Worm (Caenorhabditis elegans) whole organism, L1 larva: ENCODE measurements around the gene K02E10.5.

Experiments used
- C34B4.2 ChIP-seq: sonication (generic microtip); optimal IDR thresholded peaks from 2 replicates; lab custom pipeline; 2017; ENCODE audit warnings: mild to moderate bottlenecking, missing genetic modification characterization, missing compliant biosample characterization
- Y116A8C.19 ChIP-seq: sonication (generic microtip); optimal IDR thresholded peaks from 2 replicates; lab custom pipeline; 2016; ENCODE audit warnings: missing compliant biosample characterization, missing genetic modification characterization, borderline replicate concordance
- alr-1 ChIP-seq: fragments of 200-800 bp; sonication (Bioruptor generic); optimal IDR thresholded peaks from 2 replicates; lab custom pipeline; 2018; ENCODE audit warnings: borderline replicate concordance, mild to moderate bottlenecking, missing genetic modification characterization, missing compliant biosample characterization
- ama-1 ChIP-seq: fragments of 150-350 bp; optimal IDR thresholded peaks from 2 replicates; lab custom pipeline; 2014
- ceh-82 ChIP-seq, 3 experiments: fragments of 150-350 bp in 1 of 3; sonication (generic microtip) in 2 of 3; optimal IDR thresholded peaks; 2 replicates each; lab custom pipeline; 2014 to 2017; ENCODE audit warnings: missing biosample characterization in 3 of 3, missing genetic modification characterization in 3 of 3
- ceh-88 ChIP-seq: fragments of 200-800 bp; sonication (Bioruptor generic); IDR thresholded peaks from 2 replicates; pipeline ENCODE4 v1.3.6; 2022; ENCODE audit warnings: missing genetic modification characterization, missing compliant biosample characterization
- ces-1 ChIP-seq: fragments of 150-350 bp; optimal IDR thresholded peaks from 2 replicates; lab custom pipeline; 2014; ENCODE audit warnings: missing biosample characterization, missing genetic modification reagents, missing genetic modification characterization
- dpl-1 ChIP-seq, 3 experiments: fragments of 150-350 bp in 2 of 3; sonication (generic microtip) in 1 of 3; optimal IDR thresholded peaks; 2 replicates each; lab custom pipeline; 2014 to 2017; ENCODE audit warnings: missing biosample characterization in 3 of 3, missing genetic modification characterization in 3 of 3, missing genetic modification reagents in 3 of 3
- dsc-1 ChIP-seq: sonication (generic microtip); optimal IDR thresholded peaks from 2 replicates; lab custom pipeline; 2016; ENCODE audit warnings: mild to moderate bottlenecking, missing genetic modification characterization, missing compliant biosample characterization
- egl-13 ChIP-seq: sonication (generic microtip); optimal IDR thresholded peaks from 2 replicates; lab custom pipeline; 2016; ENCODE audit warnings: missing genotype, missing genetic modification reagents, missing genetic modification characterization, missing compliant biosample characterization
- elt-2 ChIP-seq: sonication (generic microtip); optimal IDR thresholded peaks from 2 replicates; lab custom pipeline; 2016; ENCODE audit warnings: missing genetic modification characterization, mild to moderate bottlenecking, inconsistent platforms, missing compliant biosample characterization, missing genetic modification reagents
- fkh-10 ChIP-seq: sonication (generic microtip); optimal IDR thresholded peaks from 2 replicates; lab custom pipeline; 2017; ENCODE audit warnings: missing biosample characterization, missing genetic modification reagents, missing genetic modification characterization
- fkh-8 ChIP-seq: sonication (generic microtip); optimal IDR thresholded peaks from 2 replicates; lab custom pipeline; 2016; ENCODE audit warnings: mild to moderate bottlenecking, missing genetic modification characterization, missing compliant biosample characterization
- hpl-2 ChIP-seq: fragments of 150-350 bp; optimal IDR thresholded peaks from 2 replicates; lab custom pipeline; 2014; ENCODE audit warnings: missing biosample characterization, missing genetic modification reagents, missing genetic modification characterization
- irx-1 ChIP-seq: sonication (generic microtip); optimal IDR thresholded peaks from 2 replicates; lab custom pipeline; 2016; ENCODE audit warnings: missing genetic modification characterization, missing compliant biosample characterization
- lin-14 ChIP-seq: fragments of 200-800 bp; sonication (Bioruptor generic); optimal IDR thresholded peaks from 2 replicates; lab custom pipeline; 2018; ENCODE audit warnings: mild to moderate bottlenecking, missing genetic modification characterization, moderate library complexity, missing compliant biosample characterization
- lin-35 ChIP-seq, 2 experiments: fragments of 150-350 bp; optimal IDR thresholded peaks; 2 replicates each; lab custom pipeline; 2014; ENCODE audit warnings: missing biosample characterization in 2 of 2, missing genetic modification characterization in 2 of 2, missing genetic modification reagents in 2 of 2
- lir-3 ChIP-seq: sonication (generic microtip); optimal IDR thresholded peaks from 2 replicates; lab custom pipeline; 2016; ENCODE audit warnings: mild to moderate bottlenecking, missing genetic modification characterization, moderate library complexity, missing compliant biosample characterization; ENCODE audit not compliant: poor library complexity
- mdl-1 ChIP-seq, 2 experiments: fragments of 150-350 bp; optimal IDR thresholded peaks; 2 replicates each; lab custom pipeline; 2014 to 2017; ENCODE audit warnings: missing biosample characterization in 2 of 2, missing genetic modification characterization in 2 of 2, inconsistent platforms in 1 of 2
- nhr-19 ChIP-seq: fragments of 200-800 bp; sonication (Bioruptor generic); conservative IDR thresholded peaks from 2 replicates; pipeline ENCODE4 v1.3.6; 2022; ENCODE audit warnings: missing genetic modification characterization, missing compliant biosample characterization
- nhr-20 ChIP-seq: sonication (generic microtip); optimal IDR thresholded peaks from 2 replicates; lab custom pipeline; 2016; ENCODE audit warnings: mild to moderate bottlenecking, missing genetic modification characterization, missing compliant biosample characterization
- nhr-237 ChIP-seq: fragments of 150-350 bp; optimal IDR thresholded peaks from 2 replicates; lab custom pipeline; 2014; ENCODE audit warnings: missing biosample characterization, missing genetic modification characterization
- nhr-47 ChIP-seq: sonication (generic microtip); optimal IDR thresholded peaks from 2 replicates; lab custom pipeline; 2016; ENCODE audit warnings: mild to moderate bottlenecking, missing genetic modification characterization, moderate library complexity, missing compliant biosample characterization
- nhr-71 ChIP-seq: sonication (generic microtip); optimal IDR thresholded peaks from 2 replicates; lab custom pipeline; 2016; ENCODE audit warnings: mild to moderate bottlenecking, missing genetic modification characterization, moderate library complexity, missing compliant biosample characterization
- nhr-77 ChIP-seq: fragments of 150-350 bp; optimal IDR thresholded peaks from 2 replicates; lab custom pipeline; 2014; ENCODE audit warnings: missing biosample characterization, missing genetic modification characterization
- nhr-85 ChIP-seq: sonication (generic microtip); peaks from one replicate; lab custom pipeline; 2016; ENCODE audit warnings: missing genetic modification characterization, inconsistent platforms, missing compliant biosample characterization
- nhr-90 ChIP-seq: sonication (generic microtip); optimal IDR thresholded peaks from 2 replicates; lab custom pipeline; 2016; ENCODE audit warnings: mild to moderate bottlenecking, missing genetic modification characterization, missing compliant biosample characterization; ENCODE audit not compliant: poor library complexity
- pax-3 ChIP-seq: fragments of 200-800 bp; sonication (Bioruptor generic); optimal IDR thresholded peaks from 2 replicates; lab custom pipeline; 2018; ENCODE audit warnings: mild to moderate bottlenecking, missing genetic modification characterization, moderate library complexity, missing compliant biosample characterization
- rnt-1 ChIP-seq: sonication (generic microtip); optimal IDR thresholded peaks from 2 replicates; lab custom pipeline; 2016; ENCODE audit warnings: mild to moderate bottlenecking, missing genetic modification characterization, moderate library complexity, missing compliant biosample characterization
- skn-1 ChIP-seq: fragments of 150-350 bp; optimal IDR thresholded peaks from 2 replicates; lab custom pipeline; 2014; ENCODE audit warnings: missing biosample characterization, missing genetic modification characterization
- snpc-4 ChIP-seq: fragments of 150-350 bp; optimal IDR thresholded peaks from 2 replicates; lab custom pipeline; 2014; ENCODE audit warnings: missing biosample characterization, missing genetic modification characterization
- snu-23 ChIP-seq: sonication (generic microtip); optimal IDR thresholded peaks from 2 replicates; lab custom pipeline; 2016; ENCODE audit warnings: missing genetic modification characterization, missing compliant biosample characterization
- sptf-1 ChIP-seq: fragments of 150-350 bp; optimal IDR thresholded peaks from 2 replicates; lab custom pipeline; 2014; ENCODE audit warnings: missing biosample characterization, missing genetic modification characterization
- swsn-7 ChIP-seq: sonication (generic microtip); optimal IDR thresholded peaks from 2 replicates; lab custom pipeline; 2016; ENCODE audit warnings: missing genetic modification characterization, missing compliant biosample characterization
- tlp-1 ChIP-seq: fragments of 150-350 bp; optimal IDR thresholded peaks from 2 replicates; lab custom pipeline; 2014; ENCODE audit warnings: missing biosample characterization, missing genetic modification characterization
- unc-62 ChIP-seq: fragments of 150-350 bp; optimal IDR thresholded peaks from 2 replicates; lab custom pipeline; 2014; ENCODE audit warnings: missing biosample characterization, missing genetic modification reagents, missing genetic modification characterization
- unc-86 ChIP-seq: sonication (generic microtip); optimal IDR thresholded peaks from 2 replicates; lab custom pipeline; 2016; ENCODE audit warnings: missing genetic modification characterization, missing compliant biosample characterization
- vab-15 ChIP-seq: sonication (generic microtip); optimal IDR thresholded peaks from 2 replicates; lab custom pipeline; 2017; ENCODE audit warnings: missing genotype, mild to moderate bottlenecking, missing genetic modification characterization, missing compliant biosample characterization
- xbp-1 ChIP-seq: sonication (generic microtip); optimal IDR thresholded peaks from 2 replicates; lab custom pipeline; 2016; ENCODE audit warnings: missing genetic modification characterization, missing compliant biosample characterization
- ztf-11 ChIP-seq, 2 experiments: sonication (generic microtip); optimal IDR thresholded peaks; 2 replicates each; lab custom pipeline; 2016 to 2017; ENCODE audit warnings: missing genetic modification characterization in 2 of 2, missing biosample characterization in 1 of 2, missing compliant biosample characterization in 1 of 2

The K02E10.5 gene

DNA sequence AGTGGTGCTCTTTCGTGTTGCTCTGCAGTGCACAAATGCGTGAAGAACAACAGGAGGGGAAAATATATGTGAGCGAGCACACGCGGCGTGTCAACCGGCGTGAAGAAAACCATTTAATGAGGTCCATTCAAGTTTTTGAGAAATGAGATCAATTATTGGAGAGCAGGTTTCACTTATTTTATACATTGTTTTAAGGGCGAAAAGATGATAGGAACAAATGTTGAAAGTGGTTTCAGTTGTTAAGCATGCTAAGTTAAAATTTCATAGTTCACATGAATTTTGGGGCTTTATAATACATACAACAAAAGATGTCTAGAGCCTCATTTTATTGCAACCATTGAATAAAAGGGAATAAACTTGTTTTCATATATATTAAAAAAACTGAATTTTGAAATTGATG, at the start of gene K02E10.5:
Gene K02E10.5 (minus strand): TSS at position 101 of the 400 bp plus-strand sequence.
- TF ChIP-seq elt-2 (tag; lab: Kevin White, UChicago) (no peak), pax-3 (tag; lab: Kevin White, UChicago) (no peak), snu-23 (no peak)
- TF ChIP-seq, all 84 proteins: peak for 0

DNA sequence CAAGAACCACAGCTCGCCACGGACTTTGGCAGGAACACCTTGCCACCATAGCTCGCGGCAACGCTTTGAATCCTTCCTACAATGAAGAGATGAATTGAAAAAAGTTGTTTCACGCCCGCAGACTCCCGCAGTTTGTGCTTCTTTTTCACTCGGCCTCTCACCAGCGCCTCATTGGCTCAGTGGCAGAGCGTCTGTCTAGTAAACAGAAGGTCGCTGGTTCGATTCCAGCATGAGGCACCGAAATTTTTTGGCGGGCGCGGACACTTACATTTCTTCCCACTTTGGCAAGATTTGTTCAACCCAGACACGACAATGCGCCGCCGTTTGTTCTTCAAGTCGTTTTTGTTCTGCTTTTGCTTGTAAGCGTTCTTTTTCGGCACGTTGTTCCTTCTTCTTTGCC, 49.2 kb upstream of the K02E10.5 start:
- TF ChIP-seq snu-23: peak; percentile 57
- peak; percentile 26 for TF ChIP-seq nhr-20 (tag; lab: Kevin White, UChicago)
- peak; percentile 51 for TF ChIP-seq nhr-47
- peak; percentile 7 for TF ChIP-seq fkh-8 (tag; lab: Kevin White, UChicago)
- TF ChIP-seq lin-14: peak; percentile 47
- no peak for TF ChIP-seq lir-3
- TF ChIP-seq skn-1 (tag; lab: Kevin White, UChicago): peak; percentile 78
- TF ChIP-seq pax-3 (tag; lab: Kevin White, UChicago): no peak
- peak; percentile 17 for TF ChIP-seq xbp-1
- TF ChIP-seq nhr-71 (tag; lab: Kevin White, UChicago): peak; percentile 53
- TF ChIP-seq nhr-237 (tag; lab: Kevin White, UChicago): no peak
- TF ChIP-seq tlp-1 (tag; lab: Kevin White, UChicago): no peak
- TF ChIP-seq dsc-1 (tag; lab: Kevin White, UChicago): peak; percentile 23
- TF ChIP-seq vab-15 (tag; lab: Kevin White, UChicago): no peak
- peak; percentile 7 for TF ChIP-seq nhr-77 (tag; lab: Kevin White, UChicago)
- TF ChIP-seq ztf-11 (tag; optimal IDR thresholded peaks at IDR 0.05; lab: Kevin White, UChicago): no peak
- TF ChIP-seq nhr-85: peak; percentile 47
- no peak for TF ChIP-seq ces-1
- TF ChIP-seq ceh-82 (tag; optimal IDR thresholded peaks at IDR 0.05; lab: Kevin White, UChicago): peak in 2 of 3 experiments; percentile 47 to 52
- no peak for TF ChIP-seq elt-2 (tag; lab: Kevin White, UChicago)
- 0 out of 2 replicates have a peak, but pooled peaks have one; percentile 33 for TF ChIP-seq nhr-19 (GFP tag; lab: Robert Waterston, UW)
- TF ChIP-seq swsn-7 (tag; lab: Kevin White, UChicago): peak; percentile 32
- TF ChIP-seq hpl-2 (GFP tag; lab: Kevin White, UChicago): no peak
- TF ChIP-seq dpl-1 (GFP tag; optimal IDR thresholded peaks at IDR 0.05; lab: Kevin White, UChicago): peak in 1 of 3 experiments; percentile 1
- peak; percentile 38 for TF ChIP-seq nhr-90 (tag; lab: Kevin White, UChicago)
- TF ChIP-seq mdl-1 (tag; optimal IDR thresholded peaks at IDR 0.05; lab: Kevin White, UChicago): peak in 1 of 2 experiments; percentile 11
- TF ChIP-seq lin-35 (GFP tag; optimal IDR thresholded peaks at IDR 0.05; lab: Kevin White, UChicago): peak in 1 of 2 experiments; percentile 44
- peak; percentile 52 for TF ChIP-seq rnt-1 (tag; lab: Kevin White, UChicago)
- TF ChIP-seq fkh-10 (GFP tag; lab: Kevin White, UChicago): peak; percentile 59

DNA sequence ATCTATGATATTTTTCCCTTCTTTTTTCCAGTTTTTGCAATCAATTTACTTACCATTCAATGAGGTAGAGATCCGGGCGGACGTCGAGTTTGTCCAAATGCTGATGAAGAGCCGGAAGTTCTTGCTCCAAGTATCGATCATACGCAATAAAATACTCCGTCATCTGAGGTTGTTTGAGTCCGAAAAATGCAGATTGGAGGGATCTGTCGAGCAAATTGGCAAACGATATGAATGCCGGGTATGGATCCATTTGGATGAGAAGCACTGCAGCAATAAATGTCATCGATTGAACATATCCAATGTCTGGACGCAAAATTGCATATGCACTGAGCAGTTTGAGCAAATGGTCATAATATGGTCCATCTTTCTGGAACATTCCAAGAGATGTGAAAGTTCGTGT, 48.5 kb upstream of the K02E10.5 start:
- TF ChIP-seq ama-1 (lab: Kevin White, UChicago) (no peak), irx-1 (tag; lab: Kevin White, UChicago) (no peak), sptf-1 (no peak), alr-1 (tag; lab: Kevin White, UChicago) (peak; percentile 96), Y116A8C.19 (tag; lab: Kevin White, UChicago) (no peak), egl-13 (no peak), unc-86 (no peak)

DNA sequence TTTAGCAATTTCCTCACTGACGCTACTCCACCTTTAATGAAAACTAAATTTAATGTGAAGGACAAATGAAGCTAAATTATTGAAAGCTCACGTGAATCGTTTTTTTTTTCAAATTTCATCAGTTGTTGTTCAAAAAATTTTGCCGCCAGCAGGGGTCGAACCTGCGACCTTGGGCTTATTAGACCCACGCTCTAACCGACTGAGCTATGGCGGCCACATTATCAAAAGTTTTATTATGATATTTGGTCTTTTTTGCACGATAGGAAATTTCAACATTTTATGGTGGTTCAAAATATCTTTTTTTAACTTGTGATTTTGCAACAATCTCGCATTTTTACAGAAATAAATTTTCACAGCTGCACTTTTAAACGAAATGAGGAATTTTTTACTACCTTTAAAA, 47.4 kb upstream of the K02E10.5 start:
- TF ChIP-seq C34B4.2 (tag; lab: Kevin White, UChicago) (no peak), unc-62 (GFP tag; lab: Kevin White, UChicago) (no peak), snpc-4 (tag; lab: Kevin White, UChicago) (no peak), nhr-237 (tag; lab: Kevin White, UChicago) (no peak), nhr-47 (no peak), mdl-1 (tag; optimal IDR thresholded peaks at IDR 0.05; lab: Kevin White, UChicago) (no peak), tlp-1 (tag; lab: Kevin White, UChicago) (no peak), dsc-1 (tag; lab: Kevin White, UChicago) (no peak), ceh-88 (no peak)
